Worm (Caenorhabditis elegans) whole organism, L3 larva: ENCODE data around the gene C06E7.88.

Experiments
- egl-27 ChIP-seq: sonication (generic microtip); optimal IDR thresholded peaks from 4 replicates; lab custom pipeline; 2017; ENCODE audit warnings: missing biosample characterization, missing genetic modification reagents, missing genetic modification characterization
- elt-3 ChIP-seq, 3 experiments: fragments of 150-350 bp in 1 of 3; sonication (generic microtip) in 2 of 3; optimal IDR thresholded peaks; 2 replicates in 2 of 3; 4 replicates in 1 of 3; lab custom pipeline; 2014 to 2017; ENCODE audit warnings: missing biosample characterization in 3 of 3, missing genetic modification characterization in 3 of 3
- eor-1 ChIP-seq, 2 experiments: fragments of 150-350 bp; optimal IDR thresholded peaks; 2 replicates each; lab custom pipeline; 2014 to 2018; ENCODE audit warnings: missing biosample characterization in 2 of 2, missing genetic modification characterization in 2 of 2
- fkh-10 ChIP-seq: sonication (generic microtip); optimal IDR thresholded peaks from 2 replicates; lab custom pipeline; 2017; ENCODE audit warnings: missing biosample characterization, missing genetic modification reagents, missing genetic modification characterization
- nhr-11 ChIP-seq: fragments of 150-350 bp; optimal IDR thresholded peaks from 2 replicates; lab custom pipeline; 2014; ENCODE audit warnings: missing biosample characterization, missing genetic modification characterization
- nhr-12 ChIP-seq: fragments of 150-350 bp; optimal IDR thresholded peaks from 2 replicates; lab custom pipeline; 2014; ENCODE audit warnings: missing biosample characterization, missing genetic modification characterization
- nhr-76 ChIP-seq: fragments of 150-350 bp; sonication (generic microtip); optimal IDR thresholded peaks from 5 replicates; lab custom pipeline; 2014; ENCODE audit warnings: missing biosample characterization, missing genetic modification characterization
- pqm-1 ChIP-seq: fragments of 150-350 bp; optimal IDR thresholded peaks from 2 replicates; lab custom pipeline; 2017; ENCODE audit warnings: missing biosample characterization, missing genetic modification characterization, inconsistent platforms
- skn-1 ChIP-seq: fragments of 150-350 bp; optimal IDR thresholded peaks from 2 replicates; lab custom pipeline; 2014; ENCODE audit warnings: missing biosample characterization, missing genetic modification characterization
- unc-39 ChIP-seq: sonication (generic microtip); optimal IDR thresholded peaks from 4 replicates; lab custom pipeline; 2017; ENCODE audit warnings: missing biosample characterization, missing genetic modification characterization
- unc-62 ChIP-seq: fragments of 150-350 bp; sonication (generic microtip); optimal IDR thresholded peaks from 4 replicates; lab custom pipeline; 2014; ENCODE audit warnings: missing biosample characterization, missing genetic modification reagents, missing genetic modification characterization

DNA sequence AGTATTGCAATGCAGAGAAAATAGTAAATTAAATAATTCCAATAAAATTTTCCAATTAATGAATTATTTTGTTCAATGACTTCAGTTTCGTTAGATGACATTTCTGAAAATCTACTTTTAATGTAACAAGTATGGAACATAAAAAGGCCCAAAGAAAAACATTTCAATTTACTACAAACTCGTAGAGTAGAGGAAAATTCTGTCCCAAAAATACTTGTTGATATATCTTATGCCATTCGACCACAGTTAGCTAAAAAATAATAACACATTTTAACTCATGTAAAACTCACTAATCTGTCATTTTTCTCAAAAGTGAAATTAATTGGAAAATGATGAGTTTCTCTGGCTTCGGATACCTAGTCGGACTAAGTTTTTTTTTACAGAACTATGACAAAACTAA lies 10.2 kb upstream of the C06E7.88 start, which contains the start of gene srv-21:
- TF ChIP-seq unc-62 (GFP tag; lab: Kevin White, UChicago) (no peak), nhr-76 (tag; lab: Kevin White, UChicago) (no peak), skn-1 (tag; lab: Kevin White, UChicago) (no peak), egl-27 (tag; lab: Kevin White, UChicago) (no peak), pqm-1 (tag; lab: Kevin White, UChicago) (no peak), unc-39 (tag; lab: Kevin White, UChicago) (no peak), fkh-10 (no peak), elt-3 (tag; optimal IDR thresholded peaks at IDR 0.05; lab: Kevin White, UChicago) (no peak), nhr-12 (tag; lab: Kevin White, UChicago) (no peak), eor-1 (tag; optimal IDR thresholded peaks at IDR 0.05; lab: Kevin White, UChicago) (no peak), nhr-11 (no peak)
